Fruit fly (Drosophila melanogaster): ENCODE data around the gene Kul.

The Kul gene

dm6 chr3R:29723048-29723656, 2.5 kb upstream of the Kul start, which contains the start of gene Pcd (continued):
- TF ChIP-seq bsh (GFP tag; optimal IDR thresholded peaks at IDR 0.05): peak in 1 of 2 experiments; percentile 24
- 0 out of 3 replicates have a peak, but pooled peaks have one; percentile 39 for TF ChIP-seq Dbx (GFP tag; IDR thresholded peaks at IDR 0.05)
- no peak for TF ChIP-seq ERR (GFP tag; optimal IDR thresholded peaks at IDR 0.05)
- peak; percentile 1 for TF ChIP-seq CG14710 (tag; optimal IDR thresholded peaks at IDR 0.05)
- TF ChIP-seq MBD-R2 (GFP tag; IDR thresholded peaks at IDR 0.05): peak; percentile 83
- peak; percentile 14; the same call in 1 of the 3 replicates for TF ChIP-seq CG34422 (GFP tag; IDR thresholded peaks at IDR 0.05)
- TF ChIP-seq Dad (GFP tag; optimal IDR thresholded peaks at IDR 0.05): no peak
- TF ChIP-seq CG1832 (GFP tag; optimal IDR thresholded peaks at IDR 0.05): no peak
- peak; percentile 91 for TF ChIP-seq E2f2 (GFP tag; IDR thresholded peaks at IDR 0.05)
- TF ChIP-seq CG7271 (tag; optimal IDR thresholded peaks at IDR 0.05): no peak
- 0 out of 2 replicates have a peak, but pooled peaks have one; percentile 27 for TF ChIP-seq CG17328 (GFP tag; IDR thresholded peaks at IDR 0.05)
- no peak for TF ChIP-seq vvl (GFP tag; IDR thresholded peaks at IDR 0.05)
- peak; percentile 42; the same call in 1 of the 2 replicates for TF ChIP-seq Adf1 (GFP tag; IDR thresholded peaks at IDR 0.05)
- TF ChIP-seq bcd (GFP tag; optimal IDR thresholded peaks at IDR 0.05): no peak
- peak in 1 of 3 experiments; percentile 53 for TF ChIP-seq Stat92E (GFP tag; optimal IDR thresholded peaks at IDR 0.05)
- peak; percentile 13; the same call in 1 of the 2 replicates for TF ChIP-seq CG32532 (GFP tag; IDR thresholded peaks at IDR 0.05)
- TF ChIP-seq unc-4 (GFP tag; IDR thresholded peaks at IDR 0.05; ENCODE audit: partially characterized antibody): peak; percentile 41; the same call in 1 of the 2 replicates
- TF ChIP-seq Sox100B (GFP tag; optimal IDR thresholded peaks at IDR 0.05): no peak
- TF ChIP-seq pzg (GFP tag; optimal IDR thresholded peaks at IDR 0.05): peak; percentile 50
- TF ChIP-seq Dp (GFP tag; optimal IDR thresholded peaks at IDR 0.05): peak; percentile 88
- TF ChIP-seq sna (GFP tag; IDR thresholded peaks at IDR 0.05; ENCODE audit: partially characterized antibody): peak; percentile 24; the same call in 1 of the 2 replicates
- peak; percentile 21 for TF ChIP-seq ewg (GFP tag; optimal IDR thresholded peaks at IDR 0.05)
- TF ChIP-seq mirr (GFP tag; optimal IDR thresholded peaks at IDR 0.05): peak; percentile 7
- no peak for TF ChIP-seq Nf-YA (GFP tag; IDR thresholded peaks at IDR 0.05)
- TF ChIP-seq dan (GFP tag; IDR thresholded peaks at IDR 0.05): no peak
- TF ChIP-seq CG17568 (GFP tag; optimal IDR thresholded peaks at IDR 0.05): no peak
- TF ChIP-seq CTCF (GFP tag; optimal IDR thresholded peaks at IDR 0.05): no peak
- no peak for TF ChIP-seq CG9609 (GFP tag; optimal IDR thresholded peaks at IDR 0.05)
- no peak for TF ChIP-seq CG10565 (GFP tag; optimal IDR thresholded peaks at IDR 0.05)
- no peak for TF ChIP-seq Hsf (GFP tag; optimal IDR thresholded peaks at IDR 0.05)
- TF ChIP-seq ind (GFP tag; optimal IDR thresholded peaks at IDR 0.05): no peak
- TF ChIP-seq Mes4 (GFP tag; optimal IDR thresholded peaks at IDR 0.05): no peak
- TF ChIP-seq gfzf (GFP tag; optimal IDR thresholded peaks at IDR 0.05): peak; percentile 38
- 0 out of 3 replicates have a peak, but pooled peaks have one; percentile 36 for TF ChIP-seq HLH4C (GFP tag; IDR thresholded peaks at IDR 0.05; ENCODE audit: partially characterized antibody)
- no peak for TF ChIP-seq NfI (GFP tag; optimal IDR thresholded peaks at IDR 0.05)
- peak; percentile 91 for TF ChIP-seq crol (GFP tag; IDR thresholded peaks at IDR 0.05)
- no peak for TF ChIP-seq gt (GFP tag; IDR thresholded peaks at IDR 0.05)
- no peak for TF ChIP-seq CG2199 (GFP tag; IDR thresholded peaks at IDR 0.05)
- TF ChIP-seq CG12104 (GFP tag; optimal IDR thresholded peaks at IDR 0.05): no peak
- TF ChIP-seq CG1603 (tag; optimal IDR thresholded peaks at IDR 0.05): peak; percentile 30
- no peak for TF ChIP-seq CG2712 (tag; optimal IDR thresholded peaks at IDR 0.05)
- TF ChIP-seq CG2120 (GFP tag; optimal IDR thresholded peaks at IDR 0.05): no peak
- TF ChIP-seq Taf1 (GFP tag; IDR thresholded peaks at IDR 0.05): no peak
- 0 out of 2 replicates have a peak, but pooled peaks have one; percentile 17 for TF ChIP-seq Scr (GFP tag; IDR thresholded peaks at IDR 0.05; ENCODE audit: partially characterized antibody)
- TF ChIP-seq ftz-f1 (GFP tag; optimal IDR thresholded peaks at IDR 0.05): peak; percentile 31
- TF ChIP-seq unpg (GFP tag; optimal IDR thresholded peaks at IDR 0.05): no peak
- no peak for TF ChIP-seq nerfin-2 (GFP tag; IDR thresholded peaks at IDR 0.05; ENCODE audit: partially characterized antibody)
- peak; percentile 5 for TF ChIP-seq CG4617 (GFP tag; optimal IDR thresholded peaks at IDR 0.05; ENCODE audit: borderline replicate concordance)
- no peak for TF ChIP-seq Kr (GFP tag; optimal IDR thresholded peaks at IDR 0.05)

Data from whole organism, embryonic.